Fruit fly (Drosophila melanogaster): ENCODE measurements around the gene aly.
A peak's percentile ranks its signal among the peaks of the same experiment; 100 is the strongest.

aly gene

dm6 chr3L:3035769-3036583 lies 9.7 kb upstream of the aly start (continued):
- TF ChIP-seq CG16779 (tag; optimal IDR thresholded peaks at IDR 0.05): peak; percentile 55
- peak; percentile 58 for TF ChIP-seq fkh (GFP tag; optimal IDR thresholded peaks at IDR 0.05)
- peak; percentile 81 for TF ChIP-seq eg (GFP tag; IDR thresholded peaks at IDR 0.05)
- peak; percentile 77 for TF ChIP-seq lz (GFP tag; optimal IDR thresholded peaks at IDR 0.05)
- TF ChIP-seq Eip93F (GFP tag; optimal IDR thresholded peaks at IDR 0.05): peak; percentile 4
- TF ChIP-seq ss (GFP tag; optimal IDR thresholded peaks at IDR 0.05): peak; percentile 39 to 47
- peak; percentile 21 for TF ChIP-seq vri (GFP tag; optimal IDR thresholded peaks at IDR 0.05)
- peak; percentile 74 for TF ChIP-seq Met (GFP tag; optimal IDR thresholded peaks at IDR 0.05)
- TF ChIP-seq Sox102F (GFP tag; optimal IDR thresholded peaks at IDR 0.05): peak; percentile 70
- TF ChIP-seq OdsH (GFP tag; optimal IDR thresholded peaks at IDR 0.05): peak; percentile 77
- peak; percentile 75 for TF ChIP-seq net (GFP tag; optimal IDR thresholded peaks at IDR 0.05)
- peak; percentile 60 for TF ChIP-seq Lpt (GFP tag; optimal IDR thresholded peaks at IDR 0.05)
- peak; percentile 85 for TF ChIP-seq CG3919 (GFP tag; optimal IDR thresholded peaks at IDR 0.05)
- TF ChIP-seq achi (GFP tag; optimal IDR thresholded peaks at IDR 0.05): peak; percentile 80
- TF ChIP-seq pdm3 (GFP tag; optimal IDR thresholded peaks at IDR 0.05): peak; percentile 70
- peak; percentile 76 for TF ChIP-seq CG4318 (GFP tag; optimal IDR thresholded peaks at IDR 0.05)
- peak; percentile 53 for TF ChIP-seq dsx (GFP tag; optimal IDR thresholded peaks at IDR 0.05; ENCODE audit: poor library complexity, severe bottlenecking)
- TF ChIP-seq svp (GFP tag): peak; percentile 72

dm6 chr3L:3034779-3035643 lies 8.7 kb upstream of the aly start, which contains the start of gene CG2162:
TSS of gene CG2162 (plus strand) at chr3L:3035196.
- TF ChIP-seq dsx (GFP tag; optimal IDR thresholded peaks at IDR 0.05; ENCODE audit: poor library complexity, severe bottlenecking) (peak; percentile 81), Sox15 (GFP tag; optimal IDR thresholded peaks at IDR 0.05) (no peak), net (GFP tag; optimal IDR thresholded peaks at IDR 0.05) (no peak), Sox14 (GFP tag; optimal IDR thresholded peaks at IDR 0.05) (peak; percentile 49), CG6808 (GFP tag; optimal IDR thresholded peaks at IDR 0.05) (peak; percentile 2), eg (GFP tag; IDR thresholded peaks at IDR 0.05) (no peak), CG6854 (GFP tag; optimal IDR thresholded peaks at IDR 0.05) (peak; percentile 43), ss (GFP tag; optimal IDR thresholded peaks at IDR 0.05) (peak; percentile 23 to 42), fd85E (GFP tag; optimal IDR thresholded peaks at IDR 0.05) (peak; percentile 34), Eip93F (GFP tag; optimal IDR thresholded peaks at IDR 0.05) (no peak), vri (GFP tag; optimal IDR thresholded peaks at IDR 0.05) (peak; percentile 35), Ets96B (tag; optimal IDR thresholded peaks at IDR 0.05) (peak; percentile 7), Eip78C (GFP tag) (peak; percentile 55), CG3919 (GFP tag; optimal IDR thresholded peaks at IDR 0.05) (peak; percentile 31), fkh (GFP tag; optimal IDR thresholded peaks at IDR 0.05) (peak; percentile 50)

- no peak for TF ChIP-seq acj6 (GFP tag; optimal IDR thresholded peaks at IDR 0.05)
- TF ChIP-seq net (GFP tag; optimal IDR thresholded peaks at IDR 0.05): no peak
- TF ChIP-seq Sox102F (GFP tag; optimal IDR thresholded peaks at IDR 0.05): no peak
- no peak for TF ChIP-seq Eip78C (GFP tag)
- TF ChIP-seq Smox (GFP tag; optimal IDR thresholded peaks at IDR 0.05): no peak
- no peak for TF ChIP-seq CG16779 (tag; optimal IDR thresholded peaks at IDR 0.05)
- TF ChIP-seq Met (GFP tag; optimal IDR thresholded peaks at IDR 0.05): no peak
- TF ChIP-seq CG9139 (GFP tag; optimal IDR thresholded peaks at IDR 0.05): no peak
- no peak for TF ChIP-seq spab (GFP tag; optimal IDR thresholded peaks at IDR 0.05)
- no peak for TF ChIP-seq CG10631 (GFP tag; optimal IDR thresholded peaks at IDR 0.05)
Measured at dm6 chr3L:3017156-3017555, 9.2 kb downstream of the aly start, which contains the start of gene CG32487. TSS of gene CG32487 (minus strand) at chr3L:3017256.

DNA sequence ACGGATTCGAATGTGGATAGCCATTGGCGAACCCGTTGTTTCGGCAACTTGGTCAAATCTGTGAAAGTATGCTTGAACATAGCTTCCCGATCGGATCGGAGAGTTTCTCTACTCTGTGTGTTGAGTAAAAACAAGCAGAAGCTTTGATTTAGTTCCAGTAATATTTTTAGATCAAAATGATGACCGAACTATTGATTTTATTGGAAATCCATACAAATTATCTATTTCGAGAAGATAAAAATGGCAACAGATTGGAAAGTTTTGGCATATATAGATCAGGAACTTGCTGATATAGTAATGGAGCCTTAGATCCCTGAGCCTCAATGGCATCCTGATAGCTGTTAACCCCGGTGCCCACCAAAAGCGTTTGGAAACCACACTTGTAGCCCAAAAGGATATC lies 10.4 kb downstream of the aly start, which contains the start of gene CG32488:
Gene CG32488 (minus strand): TSS at position 101 of the 400 bp plus-strand sequence.
- TF ChIP-seq Sox14 (GFP tag; optimal IDR thresholded peaks at IDR 0.05) (no peak), net (GFP tag; optimal IDR thresholded peaks at IDR 0.05) (no peak), CG11294 (GFP tag; IDR thresholded peaks at IDR 0.05) (no peak), fd59A (GFP tag; optimal IDR thresholded peaks at IDR 0.05) (no peak), Sox102F (GFP tag; optimal IDR thresholded peaks at IDR 0.05) (no peak), CG10669 (GFP tag; optimal IDR thresholded peaks at IDR 0.05) (no peak), Hr39 (GFP tag; optimal IDR thresholded peaks at IDR 0.05) (no peak), Eip93F (GFP tag; optimal IDR thresholded peaks at IDR 0.05) (no peak), acj6 (GFP tag; optimal IDR thresholded peaks at IDR 0.05) (no peak), CG3919 (GFP tag; optimal IDR thresholded peaks at IDR 0.05) (no peak), CG15336 (GFP tag; IDR thresholded peaks at IDR 0.05) (no peak), Smox (GFP tag; optimal IDR thresholded peaks at IDR 0.05) (no peak), CG6792 (GFP tag; optimal IDR thresholded peaks at IDR 0.05) (no peak), CG3032 (tag; optimal IDR thresholded peaks at IDR 0.05) (no peak), CG8319 (GFP tag; optimal IDR thresholded peaks at IDR 0.05) (no peak), lz (GFP tag; optimal IDR thresholded peaks at IDR 0.05) (no peak), CG6808 (GFP tag; optimal IDR thresholded peaks at IDR 0.05) (no peak)
